Fruit fly (Drosophila melanogaster) whole organism, adult: ENCODE measurements around the gene tank.

Experiments used
- CG11617 ChIP-seq: fragments of 200-800 bp; sonication (Bioruptor generic); optimal IDR thresholded peaks from 2 replicates; lab custom pipeline; 2017; ENCODE audit warnings: mild to moderate bottlenecking, missing biosample characterization, missing genetic modification reagents, missing genetic modification characterization
- CG12768 ChIP-seq: fragments of 200-800 bp; sonication (Bioruptor generic); optimal IDR thresholded peaks from 2 replicates; lab custom pipeline; 2017; ENCODE audit warnings: missing biosample characterization, missing genetic modification characterization, mild to moderate bottlenecking, moderate library complexity, missing genetic modification reagents
- CG1620 ChIP-seq: fragments of 200-800 bp; sonication (Bioruptor generic); optimal IDR thresholded peaks from 2 replicates; lab custom pipeline; 2016; ENCODE audit warnings: missing biosample characterization, missing genetic modification characterization
- CG7045 ChIP-seq: fragments of 200-800 bp; sonication (Bioruptor generic); optimal IDR thresholded peaks from 2 replicates; lab custom pipeline; 2017; ENCODE audit warnings: missing biosample characterization, mild to moderate bottlenecking, missing genetic modification characterization
- Clk ChIP-seq: fragments of 200-800 bp; sonication (Bioruptor generic); optimal IDR thresholded peaks from 2 replicates; lab custom pipeline; 2017; ENCODE audit warnings: missing biosample characterization, missing genetic modification characterization
- Hr96 ChIP-seq: fragments of 200-800 bp; sonication (Bioruptor generic); optimal IDR thresholded peaks from 2 replicates; lab custom pipeline; 2016; ENCODE audit warnings: missing biosample characterization, missing genetic modification characterization
- cnc ChIP-seq, 2 experiments: fragments of >200 bp; optimal IDR thresholded peaks; 2 replicates each; lab custom pipeline; 2017
- kay ChIP-seq: fragments of 200-800 bp; sonication (Bioruptor generic); peaks from one replicate; lab custom pipeline; 2016; ENCODE audit warnings: missing biosample characterization, missing genetic modification characterization, borderline replicate concordance
- ovo ChIP-seq: fragments of 200-800 bp; sonication (Bioruptor generic); optimal IDR thresholded peaks from 2 replicates; lab custom pipeline; 2016; ENCODE audit warnings: missing biosample characterization, missing genetic modification characterization
- tj ChIP-seq: fragments of 200-800 bp; sonication (Bioruptor generic); optimal IDR thresholded peaks from 3 replicates; lab custom pipeline; 2017; ENCODE audit warnings: missing biosample characterization, mild to moderate bottlenecking, missing genetic modification characterization, moderate library complexity

DNA sequence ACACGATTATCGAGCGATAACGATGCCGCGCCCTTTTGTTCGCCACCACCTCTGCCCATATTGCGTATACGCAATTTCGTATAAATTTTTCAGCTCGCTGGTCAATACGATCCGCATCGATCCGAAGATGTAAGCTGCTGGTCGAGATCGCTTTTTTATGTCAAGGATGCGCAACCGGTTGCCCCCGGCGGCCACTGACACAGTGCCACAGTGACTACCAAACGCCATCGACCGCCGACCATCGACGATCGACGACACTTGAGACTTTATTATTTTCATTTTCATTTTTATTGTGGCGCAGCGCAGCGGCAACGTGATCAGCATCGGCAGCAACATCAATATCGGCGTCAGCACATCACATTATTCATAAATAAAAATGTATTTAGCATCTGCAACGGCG, 37.8 kb downstream of the tank start:
- TF ChIP-seq CG11617 (GFP tag; lab: Kevin White, UChicago) (no peak), CG7045 (GFP tag; lab: Kevin White, UChicago) (no peak), Hr96 (GFP tag; lab: Kevin White, UChicago) (no peak), cnc (optimal IDR thresholded peaks at IDR 0.05; lab: Kevin White, UChicago) (no peak), CG1620 (GFP tag; lab: Kevin White, UChicago) (no peak), kay (GFP tag; lab: Kevin White, UChicago) (no peak), tj (GFP tag; lab: Kevin White, UChicago) (no peak), CG12768 (no peak), Clk (GFP tag; lab: Kevin White, UChicago) (no peak), ovo (GFP tag; lab: Kevin White, UChicago) (no peak)
